Fruit fly (Drosophila melanogaster) whole organism, prepupa: ENCODE measurements around the gene CG4073.

ENCODE experiments used
- Blimp-1 ChIP-seq: fragments of 200-800 bp; sonication (Bioruptor generic); optimal IDR thresholded peaks from 3 replicates; lab custom pipeline; 2017; ENCODE audit warnings: missing biosample characterization, missing genetic modification characterization, mild to moderate bottlenecking, moderate library complexity, missing genetic modification reagents
- CG10631 ChIP-seq: fragments of 200-800 bp; sonication (Bioruptor generic); optimal IDR thresholded peaks from 2 replicates; lab custom pipeline; 2016; ENCODE audit warnings: missing biosample characterization, missing genetic modification characterization
- CG10669 ChIP-seq: fragments of 200-800 bp; sonication (Bioruptor generic); optimal IDR thresholded peaks from 3 replicates; lab custom pipeline; 2018; ENCODE audit warnings: missing biosample characterization, mild to moderate bottlenecking, missing genetic modification characterization, moderate library complexity
- CG11294 ChIP-seq: fragments of 200-800 bp; sonication (Bioruptor generic); IDR thresholded peaks from 2 replicates; pipeline ENCODE4 v1.3.6; 2022; ENCODE audit warnings: missing biosample characterization, missing genetic modification characterization
- CG11762 ChIP-seq: fragments of 200-800 bp; sonication (Bioruptor generic); optimal IDR thresholded peaks from 3 replicates; lab custom pipeline; 2016; ENCODE audit warnings: missing biosample characterization, missing genetic modification characterization; ENCODE audit not compliant: insufficient read depth
- CG11902 ChIP-seq: fragments of 200-800 bp; sonication (Bioruptor generic); optimal IDR thresholded peaks from 3 replicates; lab custom pipeline; 2016; ENCODE audit warnings: missing biosample characterization, missing genetic modification characterization
- CG15336 ChIP-seq: fragments of 200-800 bp; sonication (Bioruptor generic); IDR thresholded peaks from 2 replicates; pipeline ENCODE4 v1.3.6; 2022; ENCODE audit warnings: missing biosample characterization, missing genetic modification characterization
- CG1621 ChIP-seq: fragments of 200-800 bp; sonication (Bioruptor generic); optimal IDR thresholded peaks from 3 replicates; lab custom pipeline; 2018; ENCODE audit warnings: missing biosample characterization, mild to moderate bottlenecking, missing genetic modification characterization
- CG31627 ChIP-seq: fragments of 200-800 bp; sonication (Bioruptor generic); optimal IDR thresholded peaks from 3 replicates; lab custom pipeline; 2016; ENCODE audit warnings: missing biosample characterization, missing genetic modification characterization
- CG32006 ChIP-seq: fragments of 200-800 bp; sonication (Bioruptor generic); optimal IDR thresholded peaks from 3 replicates; lab custom pipeline; 2017; ENCODE audit warnings: missing biosample characterization, mild to moderate bottlenecking, missing genetic modification characterization
- CG3919 ChIP-seq: fragments of 200-800 bp; sonication (Bioruptor generic); optimal IDR thresholded peaks from 3 replicates; lab custom pipeline; 2016; ENCODE audit warnings: missing biosample characterization, missing genetic modification characterization
- CG4318 ChIP-seq: fragments of 200-800 bp; sonication (Bioruptor generic); optimal IDR thresholded peaks from 3 replicates; lab custom pipeline; 2017; ENCODE audit warnings: missing biosample characterization, mild to moderate bottlenecking, missing genetic modification characterization
- CG6808 ChIP-seq: fragments of 200-800 bp; sonication (Bioruptor generic); optimal IDR thresholded peaks from 3 replicates; lab custom pipeline; 2017; ENCODE audit warnings: missing biosample characterization, missing genetic modification characterization, mild to moderate bottlenecking, moderate library complexity, missing genetic modification reagents
- CG8119 ChIP-seq: fragments of 200-800 bp; sonication (Bioruptor generic); IDR thresholded peaks from 3 replicates; pipeline ENCODE4 v1.3.6; 2022; ENCODE audit warnings: missing biosample characterization, missing genetic modification characterization
- CG8632 ChIP-seq: fragments of 200-800 bp; sonication (Bioruptor generic); optimal IDR thresholded peaks from 3 replicates; lab custom pipeline; 2016; ENCODE audit warnings: missing biosample characterization, missing genetic modification characterization
- CG9139 ChIP-seq: fragments of 200-800 bp; sonication (Bioruptor generic); optimal IDR thresholded peaks from 3 replicates; lab custom pipeline; 2017; ENCODE audit warnings: missing biosample characterization, mild to moderate bottlenecking, missing genetic modification characterization
- Eip75B ChIP-seq: fragments of 200-800 bp; sonication (Bioruptor generic); optimal IDR thresholded peaks from 3 replicates; lab custom pipeline; 2016; ENCODE audit warnings: missing biosample characterization, missing genetic modification characterization
- Eip78C ChIP-seq: fragments of 200-800 bp; sonication (Bioruptor generic); peaks from one replicate; lab custom pipeline; 2016; ENCODE audit warnings: missing biosample characterization, missing genetic modification characterization
- Gug ChIP-seq: fragments of 200-800 bp; sonication (Bioruptor generic); IDR thresholded peaks from 2 replicates; pipeline ENCODE4 v1.3.6; 2022; ENCODE audit warnings: missing biosample characterization, missing genetic modification characterization
- Hr38 ChIP-seq: sonication (Bioruptor generic); optimal IDR thresholded peaks from 2 replicates; lab custom pipeline; 2016; ENCODE audit warnings: missing biosample characterization, missing genetic modification characterization
- Hr4 ChIP-seq: fragments of 200-800 bp; sonication (Bioruptor generic); optimal IDR thresholded peaks from 3 replicates; lab custom pipeline; 2016; ENCODE audit warnings: missing biosample characterization, missing genetic modification characterization
- Lpt ChIP-seq: fragments of 200-800 bp; sonication (Bioruptor generic); optimal IDR thresholded peaks from 3 replicates; lab custom pipeline; 2016; ENCODE audit warnings: missing biosample characterization, missing genetic modification characterization
- Met ChIP-seq: fragments of 200-800 bp; sonication (Bioruptor generic); optimal IDR thresholded peaks from 3 replicates; lab custom pipeline; 2016; ENCODE audit warnings: missing biosample characterization, missing genetic modification characterization
- OdsH ChIP-seq: fragments of 200-800 bp; sonication (Bioruptor generic); optimal IDR thresholded peaks from 3 replicates; lab custom pipeline; 2016; ENCODE audit warnings: missing biosample characterization, missing genetic modification characterization
- Sox14 ChIP-seq: fragments of 200-800 bp; sonication (Bioruptor generic); optimal IDR thresholded peaks from 3 replicates; lab custom pipeline; 2016; ENCODE audit warnings: missing biosample characterization, missing genetic modification characterization
- achi ChIP-seq: fragments of 200-800 bp; sonication (Bioruptor generic); optimal IDR thresholded peaks from 3 replicates; lab custom pipeline; 2016; ENCODE audit warnings: missing biosample characterization, missing genetic modification characterization
- dsx ChIP-seq: fragments of 200-800 bp; optimal IDR thresholded peaks from 3 replicates; lab custom pipeline; 2019; ENCODE audit warnings: missing biosample characterization, mild to moderate bottlenecking, missing genetic modification characterization, moderate library complexity; ENCODE audit not compliant: poor library complexity, severe bottlenecking
- eg ChIP-seq: fragments of 200-800 bp; sonication (Bioruptor generic); IDR thresholded peaks from 3 replicates; pipeline ENCODE4 v1.3.6; 2022; ENCODE audit warnings: missing biosample characterization, missing genetic modification characterization
- esn ChIP-seq: fragments of 200-800 bp; sonication (Bioruptor generic); optimal IDR thresholded peaks from 2 replicates; lab custom pipeline; 2016; ENCODE audit warnings: missing biosample characterization, mild to moderate bottlenecking, missing genetic modification characterization, moderate library complexity
- fd85E ChIP-seq: fragments of 200-800 bp; sonication (Bioruptor generic); optimal IDR thresholded peaks from 3 replicates; lab custom pipeline; 2016; ENCODE audit warnings: missing biosample characterization, missing genetic modification characterization
- lz ChIP-seq: fragments of 200-800 bp; sonication (Bioruptor generic); optimal IDR thresholded peaks from 3 replicates; lab custom pipeline; 2016; ENCODE audit warnings: missing biosample characterization, missing genetic modification characterization
- net ChIP-seq: fragments of 200-800 bp; sonication (Bioruptor generic); optimal IDR thresholded peaks from 3 replicates; lab custom pipeline; 2016; ENCODE audit warnings: missing biosample characterization, missing genetic modification characterization
- salr ChIP-seq, 2 experiments: fragments of 200-800 bp; sonication (Bioruptor generic); optimal IDR thresholded peaks; 3 replicates each; lab custom pipeline; 2016 to 2018; ENCODE audit warnings: missing biosample characterization in 2 of 2, missing genetic modification characterization in 2 of 2, mild to moderate bottlenecking in 1 of 2
- spab ChIP-seq: fragments of 200-800 bp; sonication (Bioruptor generic); optimal IDR thresholded peaks from 2 replicates; lab custom pipeline; 2017; ENCODE audit warnings: missing biosample characterization, mild to moderate bottlenecking, missing genetic modification characterization, missing genetic modification reagents
- ss ChIP-seq, 2 experiments: fragments of 200-800 bp; sonication (Bioruptor generic); optimal IDR thresholded peaks; 2 replicates in 1 of 2; 3 replicates in 1 of 2; lab custom pipeline; 2017 to 2018; ENCODE audit warnings: mild to moderate bottlenecking in 2 of 2, missing biosample characterization in 2 of 2, missing genetic modification characterization in 2 of 2, moderate library complexity in 1 of 2
- svp ChIP-seq: fragments of 200-800 bp; sonication (Bioruptor generic); peaks from one replicate; lab custom pipeline; 2016; ENCODE audit warnings: missing biosample characterization, missing genetic modification characterization
- topi ChIP-seq: fragments of 200-800 bp; sonication (Bioruptor generic); optimal IDR thresholded peaks from 3 replicates; lab custom pipeline; 2016; ENCODE audit warnings: missing biosample characterization, missing genetic modification characterization

The CG4073 gene

dm6 chr3R:10700638-10701037, 14.0 kb upstream of the CG4073 start:
- TF ChIP-seq esn (GFP tag; lab: Kevin White, UChicago) (no peak), svp (GFP tag; lab: Kevin White, UChicago) (peak; percentile 91)

dm6 chr3R:10704975-10705374, 9.6 kb upstream of the CG4073 start, which contains the start of gene CG31391:
Gene CG31391 (minus strand): TSS chr3R:10705075.
- TF ChIP-seq OdsH (no peak), spab (no peak), svp (GFP tag; lab: Kevin White, UChicago) (peak; percentile 8), CG11762 (GFP tag; lab: Kevin White, UChicago) (no peak), Hr4 (GFP tag; lab: Kevin White, UChicago) (no peak), CG3919 (no peak), dsx (no peak), esn (GFP tag; lab: Kevin White, UChicago) (no peak)

dm6 chr3R:10706763-10707162, 7.8 kb upstream of the CG4073 start, which contains the start of the genes CG31467 and CG14684:
Gene CG31467 (minus strand): TSS chr3R:10706863.
Gene CG14684 (plus strand): TSS chr3R:10706974.
- TF ChIP-seq CG9139 (GFP tag; lab: Kevin White, UChicago) (no peak), svp (GFP tag; lab: Kevin White, UChicago) (peak; percentile 57)

- TF ChIP-seq Hr38 (GFP tag; lab: Kevin White, UChicago) = no peak
- TF ChIP-seq CG3919 = no peak
- no peak for TF ChIP-seq CG31627 (GFP tag; lab: Kevin White, UChicago)
- TF ChIP-seq Eip78C (GFP tag; lab: Kevin White, UChicago) = no peak
- no peak for TF ChIP-seq ss (GFP tag; optimal IDR thresholded peaks at IDR 0.05; lab: Kevin White, UChicago)
- TF ChIP-seq CG1621 (tag; lab: Kevin White, UChicago) = no peak
- no peak for TF ChIP-seq Gug (GFP tag; lab: Robert Waterston, UW)
- TF ChIP-seq CG8632 (GFP tag; lab: Kevin White, UChicago) = no peak
Observed at dm6 chr3R:10708169-10708568, 6.4 kb upstream of the CG4073 start, which contains the start of gene CG31278. Gene CG31278 (minus strand): TSS chr3R:10708340.

dm6 chr3R:10709264-10709663, 5.3 kb upstream of the CG4073 start, which contains the start of gene CG31373:
Gene CG31373 (minus strand): TSS chr3R:10709364.
- no peak for TF ChIP-seq CG10631 (GFP tag; lab: Kevin White, UChicago)

dm6 chr3R:10711148-10711547, 3.5 kb upstream of the CG4073 start, which contains the start of gene CG14689:
Gene CG14689 (minus strand): TSS chr3R:10711248.
- TF ChIP-seq lz (no peak), Gug (GFP tag; lab: Robert Waterston, UW) (no peak), Eip75B (GFP tag; lab: Kevin White, UChicago) (no peak), OdsH (no peak), svp (GFP tag; lab: Kevin White, UChicago) (no peak), CG3919 (no peak), CG15336 (GFP tag; lab: Robert Waterston, UW) (no peak), CG8119 (GFP tag; lab: Robert Waterston, UW) (no peak)
- TF ChIP-seq, all 60 proteins: peak for 0

dm6 chr3R:10726714-10727113, 12.1 kb downstream of the CG4073 start:
- TF ChIP-seq Met (GFP tag; lab: Kevin White, UChicago) (no peak), Sox14 (no peak), Hr38 (GFP tag; lab: Kevin White, UChicago) (no peak), eg (GFP tag; lab: Robert Waterston, UW) (no peak), Hr4 (GFP tag; lab: Kevin White, UChicago) (no peak), CG32006 (no peak), svp (GFP tag; lab: Kevin White, UChicago) (no peak)

- TF ChIP-seq CG3919 (no peak), fd85E (GFP tag; lab: Kevin White, UChicago) (no peak), svp (GFP tag; lab: Kevin White, UChicago) (no peak), salr (GFP tag; optimal IDR thresholded peaks at IDR 0.05; lab: Kevin White, UChicago) (no peak), CG10669 (GFP tag; lab: Kevin White, UChicago) (no peak), CG4318 (GFP tag; lab: Kevin White, UChicago) (no peak), achi (no peak), topi (no peak), net (GFP tag; lab: Kevin White, UChicago) (no peak), CG11902 (no peak), CG6808 (GFP tag; lab: Kevin White, UChicago) (no peak), Blimp-1 (GFP tag; lab: Kevin White, UChicago) (no peak), dsx (no peak), OdsH (no peak), CG11294 (GFP tag; lab: Robert Waterston, UW) (no peak), Lpt (GFP tag; lab: Kevin White, UChicago) (no peak)
Observed at dm6 chr3R:10735857-10736256, 21.3 kb downstream of the CG4073 start, which contains the start of gene tomboy20. Gene tomboy20 (minus strand): TSS chr3R:10735957.
